Worm (Caenorhabditis elegans) whole organism, L3 larva: ENCODE measurements around the gene mab-7.
A peak's percentile ranks its signal among the peaks of the same experiment; 100 is the strongest.

Source experiments
- R02D3.7 ChIP-seq: fragments of 150-350 bp; optimal IDR thresholded peaks from 2 replicates; lab custom pipeline; 2014; ENCODE audit warnings: missing biosample characterization, missing genetic modification characterization
- ZK546.5 ChIP-seq: sonication (generic microtip); optimal IDR thresholded peaks from 2 replicates; lab custom pipeline; 2017; ENCODE audit warnings: missing biosample characterization, missing genetic modification characterization
- aly-2 ChIP-seq: fragments of 150-350 bp; optimal IDR thresholded peaks from 2 replicates; lab custom pipeline; 2014; ENCODE audit warnings: missing biosample characterization, missing genetic modification characterization
- ama-1 ChIP-seq: fragments of 150-350 bp; optimal IDR thresholded peaks from 2 replicates; lab custom pipeline; 2018
- ceh-28 ChIP-seq: fragments of 150-350 bp; optimal IDR thresholded peaks from 2 replicates; lab custom pipeline; 2014; ENCODE audit warnings: missing biosample characterization, missing genetic modification reagents, missing genetic modification characterization
- ceh-9 ChIP-seq: sonication (generic microtip); optimal IDR thresholded peaks from 2 replicates; lab custom pipeline; 2018; ENCODE audit warnings: missing biosample characterization, missing genetic modification characterization
- daf-12 ChIP-seq: fragments of 150-350 bp; optimal IDR thresholded peaks from 2 replicates; lab custom pipeline; 2014; ENCODE audit warnings: missing biosample characterization, missing genetic modification reagents, missing genetic modification characterization
- egl-27 ChIP-seq: sonication (generic microtip); optimal IDR thresholded peaks from 4 replicates; lab custom pipeline; 2017; ENCODE audit warnings: missing biosample characterization, missing genetic modification reagents, missing genetic modification characterization
- egl-5 ChIP-seq: fragments of 150-350 bp; optimal IDR thresholded peaks from 2 replicates; lab custom pipeline; 2017; ENCODE audit warnings: missing biosample characterization, missing genetic modification reagents, missing genetic modification characterization, inconsistent platforms
- elt-1 ChIP-seq: fragments of 150-350 bp; optimal IDR thresholded peaks from 2 replicates; lab custom pipeline; 2014; ENCODE audit warnings: missing biosample characterization, missing genetic modification characterization
- elt-3 ChIP-seq, 3 experiments: fragments of 150-350 bp in 1 of 3; sonication (generic microtip) in 2 of 3; optimal IDR thresholded peaks; 2 replicates in 2 of 3; 4 replicates in 1 of 3; lab custom pipeline; 2014 to 2017; ENCODE audit warnings: missing biosample characterization in 3 of 3, missing genetic modification characterization in 3 of 3
- eor-1 ChIP-seq, 2 experiments: fragments of 150-350 bp; optimal IDR thresholded peaks; 2 replicates each; lab custom pipeline; 2014 to 2018; ENCODE audit warnings: missing biosample characterization in 2 of 2, missing genetic modification characterization in 2 of 2
- fkh-2 ChIP-seq: fragments of 150-350 bp; optimal IDR thresholded peaks from 2 replicates; lab custom pipeline; 2014; ENCODE audit warnings: missing biosample characterization, missing genetic modification reagents, missing genetic modification characterization
- hmg-11 ChIP-seq: sonication (generic microtip); optimal IDR thresholded peaks from 2 replicates; lab custom pipeline; 2016; ENCODE audit warnings: missing genetic modification characterization, missing compliant biosample characterization
- lin-39 ChIP-seq: fragments of 150-350 bp; optimal IDR thresholded peaks from 2 replicates; lab custom pipeline; 2018; ENCODE audit warnings: missing biosample characterization, missing genetic modification reagents, missing genetic modification characterization
- lsy-12 ChIP-seq: sonication (generic microtip); optimal IDR thresholded peaks from 2 replicates; lab custom pipeline; 2016; ENCODE audit warnings: mild to moderate bottlenecking, missing genetic modification characterization, missing compliant biosample characterization
- nfya-1 ChIP-seq: sonication (generic microtip); optimal IDR thresholded peaks from 2 replicates; lab custom pipeline; 2017; ENCODE audit warnings: missing genetic modification characterization, mild to moderate bottlenecking, missing compliant biosample characterization, antibody characterized with exemption, moderate library complexity; ENCODE audit not compliant: insufficient read depth
- nhr-11 ChIP-seq: fragments of 150-350 bp; optimal IDR thresholded peaks from 2 replicates; lab custom pipeline; 2014; ENCODE audit warnings: missing biosample characterization, missing genetic modification characterization
- nhr-12 ChIP-seq: fragments of 150-350 bp; optimal IDR thresholded peaks from 2 replicates; lab custom pipeline; 2014; ENCODE audit warnings: missing biosample characterization, missing genetic modification characterization
- nhr-237 ChIP-seq: fragments of 150-350 bp; optimal IDR thresholded peaks from 2 replicates; lab custom pipeline; 2014; ENCODE audit warnings: missing biosample characterization, missing genetic modification characterization
- nhr-25 ChIP-seq: sonication (generic microtip); optimal IDR thresholded peaks from 2 replicates; lab custom pipeline; 2017; ENCODE audit warnings: missing biosample characterization, missing genetic modification characterization
- nhr-43 ChIP-seq: sonication (generic microtip); optimal IDR thresholded peaks from 2 replicates; lab custom pipeline; 2016; ENCODE audit warnings: mild to moderate bottlenecking, missing genetic modification characterization, missing compliant biosample characterization; ENCODE audit not compliant: poor library complexity, severe bottlenecking
- nhr-67 ChIP-seq: fragments of 150-350 bp; optimal IDR thresholded peaks from 2 replicates; lab custom pipeline; 2014; ENCODE audit warnings: missing biosample characterization, missing genetic modification characterization
- nhr-76 ChIP-seq: fragments of 150-350 bp; sonication (generic microtip); optimal IDR thresholded peaks from 5 replicates; lab custom pipeline; 2014; ENCODE audit warnings: missing biosample characterization, missing genetic modification characterization
- nhr-77 ChIP-seq: fragments of 150-350 bp; optimal IDR thresholded peaks from 2 replicates; lab custom pipeline; 2014; ENCODE audit warnings: missing biosample characterization, missing genetic modification characterization
- pha-4 ChIP-seq: fragments of 150-350 bp; optimal IDR thresholded peaks from 2 replicates; lab custom pipeline; 2014; ENCODE audit warnings: missing biosample characterization, missing genetic modification reagents, missing genetic modification characterization
- pqm-1 ChIP-seq: fragments of 150-350 bp; optimal IDR thresholded peaks from 2 replicates; lab custom pipeline; 2017; ENCODE audit warnings: missing biosample characterization, missing genetic modification characterization, inconsistent platforms
- sea-2 ChIP-seq: fragments of 150-350 bp; sonication (generic microtip); optimal IDR thresholded peaks from 4 replicates; lab custom pipeline; 2014; ENCODE audit warnings: missing biosample characterization, missing genetic modification reagents, missing genetic modification characterization
- skn-1 ChIP-seq: fragments of 150-350 bp; optimal IDR thresholded peaks from 2 replicates; lab custom pipeline; 2014; ENCODE audit warnings: missing biosample characterization, missing genetic modification characterization
- tbx-2 ChIP-seq: sonication (generic microtip); optimal IDR thresholded peaks from 2 replicates; lab custom pipeline; 2016; ENCODE audit warnings: mild to moderate bottlenecking, missing genetic modification characterization, missing compliant biosample characterization
- unc-39 ChIP-seq: sonication (generic microtip); optimal IDR thresholded peaks from 4 replicates; lab custom pipeline; 2017; ENCODE audit warnings: missing biosample characterization, missing genetic modification characterization
- unc-62 ChIP-seq: fragments of 150-350 bp; sonication (generic microtip); optimal IDR thresholded peaks from 4 replicates; lab custom pipeline; 2014; ENCODE audit warnings: missing biosample characterization, missing genetic modification reagents, missing genetic modification characterization
- zag-1 ChIP-seq: fragments of 150-350 bp; optimal IDR thresholded peaks from 2 replicates; lab custom pipeline; 2014; ENCODE audit warnings: missing biosample characterization, missing genetic modification characterization

Gene mab-7

DNA sequence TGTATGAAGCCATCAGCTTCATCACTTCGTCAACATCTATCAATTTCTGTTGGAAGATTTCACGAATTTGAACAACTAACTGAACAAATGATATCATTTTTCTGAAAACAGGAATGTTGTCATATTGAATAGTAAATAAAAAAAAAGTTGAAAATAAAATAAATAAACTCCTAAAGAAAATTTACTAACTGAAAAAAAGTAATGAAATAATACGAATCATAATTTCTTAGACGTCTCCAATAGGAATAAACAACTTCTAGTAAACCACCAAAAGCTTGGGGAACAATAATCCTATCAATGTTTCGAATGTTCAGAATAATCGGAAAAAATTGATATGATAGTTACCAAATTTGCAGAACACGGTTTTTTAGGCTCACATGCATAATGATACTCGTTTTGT is 34.4 kb downstream of the mab-7 start, which contains the start of gene cdo-1:
Gene cdo-1, minus strand, starts transcription at position 101 of the 400 bp plus-strand sequence.
- TF ChIP-seq ceh-9 (tag; lab: Kevin White, UChicago): no peak
- no peak for TF ChIP-seq nhr-76 (tag; lab: Kevin White, UChicago)
- no peak for TF ChIP-seq ceh-28 (tag; lab: Kevin White, UChicago)
- no peak for TF ChIP-seq lin-39 (tag; lab: Kevin White, UChicago)
- no peak for TF ChIP-seq unc-39 (tag; lab: Kevin White, UChicago)
- no peak for TF ChIP-seq R02D3.7 (tag; lab: Kevin White, UChicago)
- TF ChIP-seq nhr-43 (tag; lab: Kevin White, UChicago): no peak
- TF ChIP-seq elt-3 (tag; optimal IDR thresholded peaks at IDR 0.05; lab: Kevin White, UChicago): no peak
- TF ChIP-seq sea-2 (GFP tag; lab: Kevin White, UChicago): no peak
- TF ChIP-seq daf-12 (tag; lab: Kevin White, UChicago): no peak
- TF ChIP-seq elt-1 (tag; lab: Kevin White, UChicago): no peak
- TF ChIP-seq nhr-77 (tag; lab: Kevin White, UChicago): no peak
- no peak for TF ChIP-seq nhr-237 (tag; lab: Kevin White, UChicago)
- no peak for TF ChIP-seq egl-27
- TF ChIP-seq lsy-12 (tag; lab: Kevin White, UChicago): no peak
- TF ChIP-seq unc-62 (GFP tag; lab: Kevin White, UChicago): no peak
- TF ChIP-seq fkh-2 (tag; lab: Kevin White, UChicago): no peak
- no peak for TF ChIP-seq ama-1 (lab: Kevin White, UChicago)
- no peak for TF ChIP-seq skn-1

DNA sequence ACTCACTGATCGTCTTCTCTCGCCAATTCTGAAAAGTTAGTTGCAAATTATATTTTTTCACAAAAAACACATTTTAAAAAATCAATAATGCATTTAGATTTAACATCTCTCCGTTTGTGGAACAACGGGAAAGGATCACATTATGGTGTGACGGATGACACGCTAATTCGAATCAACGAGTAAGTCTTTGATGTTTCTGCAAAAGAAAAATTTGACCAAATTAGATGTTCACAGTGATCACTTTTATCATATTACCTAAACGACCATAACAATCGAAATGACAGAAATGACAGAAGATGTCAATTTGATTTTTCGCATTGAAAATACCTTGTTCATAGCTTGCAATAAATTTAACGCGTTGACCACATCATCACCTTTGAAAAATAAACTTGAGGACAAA is 36.5 kb downstream of the mab-7 start:
- TF ChIP-seq zag-1 (tag; lab: Kevin White, UChicago) (no peak), daf-12 (tag; lab: Kevin White, UChicago) (no peak), nhr-67 (tag; lab: Kevin White, UChicago) (no peak), tbx-2 (tag; lab: Kevin White, UChicago) (no peak), lsy-12 (tag; lab: Kevin White, UChicago) (no peak), nhr-237 (tag; lab: Kevin White, UChicago) (no peak), nhr-25 (tag; lab: Kevin White, UChicago) (no peak), ceh-9 (tag; lab: Kevin White, UChicago) (no peak), fkh-2 (tag; lab: Kevin White, UChicago) (no peak), skn-1 (no peak)

DNA sequence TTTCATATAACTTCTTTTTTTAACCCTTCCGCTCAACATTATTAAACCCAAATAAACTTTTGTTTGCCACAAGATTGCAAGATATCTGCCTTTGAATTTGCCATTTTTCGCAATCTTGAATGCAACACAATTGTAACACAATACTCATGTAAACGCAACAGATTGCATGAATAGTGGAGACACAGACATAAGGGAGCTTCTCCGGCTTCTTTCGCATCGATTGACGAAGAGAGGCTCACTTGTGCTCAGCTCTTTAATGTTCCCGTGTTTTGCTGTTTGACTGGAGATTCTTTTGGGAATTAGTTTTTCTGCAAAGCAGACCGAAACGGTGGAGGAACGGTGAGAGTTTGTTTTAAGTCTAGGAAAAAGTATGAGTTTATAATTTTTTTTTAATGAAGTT is 38.4 kb downstream of the mab-7 start, which contains the start of gene F56F10.2:
Gene F56F10.2, plus strand, starts transcription at position 215 of the 400 bp plus-strand sequence.
- TF ChIP-seq egl-27 (no peak), pqm-1 (tag; lab: Kevin White, UChicago) (no peak), fkh-2 (tag; lab: Kevin White, UChicago) (no peak), elt-1 (tag; lab: Kevin White, UChicago) (peak; percentile 14), zag-1 (tag; lab: Kevin White, UChicago) (no peak), lin-39 (tag; lab: Kevin White, UChicago) (peak; percentile 65), aly-2 (no peak), nhr-25 (tag; lab: Kevin White, UChicago) (no peak), hmg-11 (tag; lab: Kevin White, UChicago) (peak; percentile 30), elt-3 (tag; optimal IDR thresholded peaks at IDR 0.05; lab: Kevin White, UChicago) (no peak), nfya-1 (tag; lab: Kevin White, UChicago) (peak; percentile 51)

DNA sequence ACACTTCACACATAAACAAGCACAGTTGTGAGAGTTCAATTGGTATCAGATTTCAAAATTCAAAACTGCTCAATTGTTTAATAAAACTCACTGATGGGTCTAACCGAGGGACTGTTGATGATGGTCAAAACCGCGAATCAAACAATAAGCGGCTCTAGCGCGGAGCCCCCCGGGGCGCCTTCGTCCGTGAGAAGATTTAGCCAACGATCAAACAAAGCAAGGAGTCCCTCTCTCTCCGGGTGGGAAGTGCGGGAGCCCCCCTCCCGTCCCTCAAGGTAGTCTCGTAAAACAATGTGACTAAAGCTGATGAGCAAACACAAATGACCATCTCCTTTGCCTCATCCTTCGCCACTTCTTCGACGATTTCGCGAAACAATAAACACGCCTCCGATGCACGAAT is 40.2 kb downstream of the mab-7 start:
- TF ChIP-seq pha-4 (tag; lab: Kevin White, UChicago): peak; percentile 7
- TF ChIP-seq nhr-11: no peak
- no peak for TF ChIP-seq nfya-1 (tag; lab: Kevin White, UChicago)

DNA sequence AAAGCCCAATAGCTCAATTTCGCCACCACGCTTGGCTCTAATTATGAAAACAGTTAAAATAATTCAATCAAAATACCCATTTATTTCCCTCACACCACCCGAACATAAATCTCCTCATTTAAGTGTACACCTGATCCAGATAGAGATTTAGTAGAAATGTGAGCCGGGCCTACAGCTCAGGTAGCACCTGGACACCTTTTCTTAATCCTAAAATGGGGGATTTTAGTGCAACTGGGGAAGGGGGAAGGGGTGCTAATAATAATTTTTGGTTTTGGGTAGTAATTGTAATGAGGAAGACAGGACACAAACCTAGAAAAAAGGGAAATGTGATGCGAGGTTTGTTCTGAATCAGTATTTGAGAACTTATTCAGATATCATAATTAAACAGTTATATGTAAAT is 44.2 kb downstream of the mab-7 start:
- no peak for TF ChIP-seq ZK546.5
- no peak for TF ChIP-seq nhr-12 (tag; lab: Kevin White, UChicago)
- TF ChIP-seq eor-1 (tag; optimal IDR thresholded peaks at IDR 0.05; lab: Kevin White, UChicago): no peak
- TF ChIP-seq egl-5 (tag; lab: Kevin White, UChicago): no peak
- no peak for TF ChIP-seq nhr-43 (tag; lab: Kevin White, UChicago)
